Fruit fly (Drosophila melanogaster) whole organism, embryonic: ENCODE results near the gene Atu.
A peak's percentile ranks its signal among the peaks of the same experiment; 100 is the strongest.

Source experiments
- CG10147 ChIP-seq: fragments of 200-800 bp; sonication (Bioruptor generic); optimal IDR thresholded peaks from 2 replicates; lab custom pipeline; 2019; ENCODE audit warnings: missing biosample characterization, mild to moderate bottlenecking, missing genetic modification characterization, moderate library complexity
- CG10274 ChIP-seq: fragments of 200-800 bp; sonication (Bioruptor generic); optimal IDR thresholded peaks from 3 replicates; lab custom pipeline; 2017; ENCODE audit warnings: missing biosample characterization, mild to moderate bottlenecking, missing genetic modification characterization
- CG10654 ChIP-seq: fragments of 200-800 bp; sonication (Bioruptor generic); optimal IDR thresholded peaks from 2 replicates; lab custom pipeline; 2016; ENCODE audit warnings: missing biosample characterization, missing genetic modification characterization
- CG10959 ChIP-seq: fragments of 200-800 bp; sonication (Bioruptor generic); IDR thresholded peaks from 2 replicates; pipeline ENCODE4 v1.3.6; 2022; ENCODE audit warnings: missing biosample characterization, missing genetic modification characterization
- CG12155 ChIP-seq: fragments of 200-800 bp; sonication (Bioruptor generic); optimal IDR thresholded peaks from 3 replicates; lab custom pipeline; 2016; ENCODE audit warnings: missing biosample characterization, missing genetic modification characterization
- CG12299 ChIP-seq: fragments of 200-800 bp; sonication (Bioruptor generic); optimal IDR thresholded peaks from 2 replicates; lab custom pipeline; 2018; ENCODE audit warnings: missing biosample characterization, mild to moderate bottlenecking, missing genetic modification characterization
- CG17359 ChIP-seq: fragments of 200-800 bp; sonication (Bioruptor generic); optimal IDR thresholded peaks from 3 replicates; lab custom pipeline; 2018; ENCODE audit warnings: missing biosample characterization, mild to moderate bottlenecking, missing genetic modification characterization, moderate library complexity
- CG2678 ChIP-seq: fragments of 200-800 bp; sonication (Bioruptor generic); optimal IDR thresholded peaks from 3 replicates; lab custom pipeline; 2019; ENCODE audit warnings: missing biosample characterization, mild to moderate bottlenecking, missing genetic modification characterization, moderate library complexity
- CG2712 ChIP-seq: fragments of 200-800 bp; optimal IDR thresholded peaks from 3 replicates; lab custom pipeline; 2019; ENCODE audit warnings: missing biosample characterization, mild to moderate bottlenecking, missing genetic modification characterization, moderate library complexity
- CG2875 ChIP-seq: fragments of 200-800 bp; sonication (Bioruptor generic); optimal IDR thresholded peaks from 2 replicates; lab custom pipeline; 2017; ENCODE audit warnings: missing biosample characterization, mild to moderate bottlenecking, missing genetic modification characterization, missing genetic modification reagents
- CG3163 ChIP-seq: fragments of 200-800 bp; sonication (Bioruptor generic); optimal IDR thresholded peaks from 3 replicates; lab custom pipeline; 2016; ENCODE audit warnings: missing biosample characterization, missing genetic modification characterization
- CG3726 ChIP-seq: fragments of 200-800 bp; sonication (Bioruptor generic); IDR thresholded peaks from 3 replicates; pipeline ENCODE4, ENCODE4 v1.3.6; 2022; ENCODE audit warnings: missing biosample characterization, missing genetic modification characterization
- CG3995 ChIP-seq: fragments of 200-800 bp; sonication (Bioruptor generic); optimal IDR thresholded peaks from 3 replicates; lab custom pipeline; 2016; ENCODE audit warnings: missing biosample characterization, missing genetic modification characterization
- CG6689 ChIP-seq: fragments of 200-800 bp; sonication (Bioruptor generic); IDR thresholded peaks from 2 replicates; pipeline ENCODE4 v1.3.6; 2022; ENCODE audit warnings: missing biosample characterization, missing genetic modification characterization
- CG7786 ChIP-seq: fragments of 200-800 bp; sonication (Bioruptor generic); optimal IDR thresholded peaks from 2 replicates; lab custom pipeline; 2016; ENCODE audit warnings: missing biosample characterization, missing genetic modification characterization
- CG8290 ChIP-seq, 3 experiments: fragments of 200-800 bp; sonication (Bioruptor generic); optimal IDR thresholded peaks; 2 replicates each; lab custom pipeline; 2016 to 2019; ENCODE audit warnings: missing biosample characterization in 3 of 3, missing genetic modification characterization in 3 of 3, mild to moderate bottlenecking in 2 of 3, moderate library complexity in 1 of 3
- CG8478 ChIP-seq: fragments of >200 bp; optimal IDR thresholded peaks from 2 replicates; lab custom pipeline; 2018
- CG8765 ChIP-seq: fragments of 200-800 bp; sonication (Bioruptor generic); IDR thresholded peaks from 2 replicates; pipeline ENCODE4 v1.3.6; 2022; ENCODE audit warnings: missing biosample characterization, missing genetic modification characterization
- CG9437 ChIP-seq: fragments of 200-800 bp; sonication (Bioruptor generic); optimal IDR thresholded peaks from 2 replicates; lab custom pipeline; 2018; ENCODE audit warnings: missing biosample characterization, mild to moderate bottlenecking, missing genetic modification characterization
- Doc3 ChIP-seq: fragments of 200-800 bp; sonication (Bioruptor generic); IDR thresholded peaks from 3 replicates; pipeline ENCODE4 v1.3.6; 2022; ENCODE audit warnings: missing biosample characterization, missing genetic modification characterization; ENCODE audit not compliant: partially characterized antibody
- Hey ChIP-seq: fragments of 200-800 bp; sonication (Bioruptor generic); optimal IDR thresholded peaks from 3 replicates; lab custom pipeline; 2018; ENCODE audit warnings: missing biosample characterization, mild to moderate bottlenecking, missing genetic modification characterization
- Hmr ChIP-seq: fragments of 200-800 bp; sonication (Bioruptor generic); optimal IDR thresholded peaks from 3 replicates; lab custom pipeline; 2017; ENCODE audit warnings: mild to moderate bottlenecking, missing biosample characterization, missing genetic modification reagents, missing genetic modification characterization
- Hsf ChIP-seq: fragments of 200-800 bp; sonication (Bioruptor generic); optimal IDR thresholded peaks from 3 replicates; lab custom pipeline; 2016; ENCODE audit warnings: missing biosample characterization, missing genetic modification characterization
- Mes4 ChIP-seq: fragments of 200-800 bp; sonication (Bioruptor generic); optimal IDR thresholded peaks from 2 replicates; lab custom pipeline; 2016; ENCODE audit warnings: missing biosample characterization, missing genetic modification characterization
- Nf-YB ChIP-seq: fragments of 200-800 bp; sonication (Bioruptor generic); optimal IDR thresholded peaks from 3 replicates; lab custom pipeline; 2019; ENCODE audit warnings: missing biosample characterization, mild to moderate bottlenecking, missing genetic modification characterization, moderate library complexity
- Sox102F ChIP-seq: fragments of 200-800 bp; sonication (Bioruptor generic); optimal IDR thresholded peaks from 2 replicates; lab custom pipeline; 2018; ENCODE audit warnings: missing biosample characterization, mild to moderate bottlenecking, missing genetic modification characterization, moderate library complexity
- Usf ChIP-seq: fragments of 200-800 bp; sonication (Bioruptor generic); optimal IDR thresholded peaks from 2 replicates; lab custom pipeline; 2017; ENCODE audit warnings: missing genotype, missing biosample characterization, missing genetic modification characterization
- Vsx1 ChIP-seq: fragments of 200-800 bp; sonication (Bioruptor generic); optimal IDR thresholded peaks from 2 replicates; lab custom pipeline; 2017; ENCODE audit warnings: missing biosample characterization, mild to moderate bottlenecking, missing genetic modification characterization, missing genetic modification reagents
- Xbp1 ChIP-seq: fragments of 200-800 bp; sonication (Bioruptor generic); optimal IDR thresholded peaks from 3 replicates; lab custom pipeline; 2016; ENCODE audit warnings: missing biosample characterization, mild to moderate bottlenecking, missing genetic modification characterization
- YL-1 ChIP-seq: fragments of 200-800 bp; sonication (Bioruptor generic); optimal IDR thresholded peaks from 3 replicates; lab custom pipeline; 2017; ENCODE audit warnings: missing biosample characterization, mild to moderate bottlenecking, missing genetic modification characterization
- ab ChIP-seq: fragments of 200-800 bp; sonication (Bioruptor generic); optimal IDR thresholded peaks from 2 replicates; lab custom pipeline; 2016; ENCODE audit warnings: missing biosample characterization, missing genetic modification characterization
- al ChIP-seq: fragments of 200-800 bp; sonication (Bioruptor generic); IDR thresholded peaks from 2 replicates; pipeline ENCODE4 v1.3.6; 2022; ENCODE audit warnings: missing biosample characterization, missing genetic modification characterization
- bigmax ChIP-seq: fragments of 200-800 bp; sonication (Bioruptor generic); optimal IDR thresholded peaks from 2 replicates; lab custom pipeline; 2018; ENCODE audit warnings: missing biosample characterization, mild to moderate bottlenecking, missing genetic modification characterization
- da ChIP-seq: fragments of 200-800 bp; sonication (Bioruptor generic); optimal IDR thresholded peaks from 2 replicates; lab custom pipeline; 2016; ENCODE audit warnings: missing biosample characterization, missing genetic modification characterization
- dm ChIP-seq: fragments of 200-800 bp; sonication (Bioruptor generic); optimal IDR thresholded peaks from 3 replicates; lab custom pipeline; 2016; ENCODE audit warnings: missing biosample characterization, missing genetic modification characterization
- en ChIP-seq: fragments of 200-800 bp; sonication (Bioruptor generic); optimal IDR thresholded peaks from 2 replicates; lab custom pipeline; 2016; ENCODE audit warnings: missing biosample characterization, missing genetic modification characterization
- gce ChIP-seq: fragments of 200-800 bp; sonication (Bioruptor generic); IDR thresholded peaks from 3 replicates; pipeline ENCODE4 v1.3.6; 2022; ENCODE audit warnings: missing biosample characterization, missing genetic modification characterization
- gfzf ChIP-seq: fragments of 200-800 bp; sonication (Bioruptor generic); optimal IDR thresholded peaks from 2 replicates; lab custom pipeline; 2016; ENCODE audit warnings: missing biosample characterization, mild to moderate bottlenecking, missing genetic modification characterization, moderate library complexity
- hth ChIP-seq: fragments of >200 bp; optimal IDR thresholded peaks from 2 replicates; lab custom pipeline; 2017; ENCODE audit warnings: inconsistent platforms
- jing ChIP-seq: fragments of 200-800 bp; sonication (Bioruptor generic); optimal IDR thresholded peaks from 2 replicates; lab custom pipeline; 2018; ENCODE audit warnings: missing biosample characterization, mild to moderate bottlenecking, missing genetic modification characterization
- lbe ChIP-seq: fragments of 200-800 bp; sonication (Bioruptor generic); optimal IDR thresholded peaks from 2 replicates; lab custom pipeline; 2016; ENCODE audit warnings: missing biosample characterization, mild to moderate bottlenecking, missing genetic modification characterization
- p53 ChIP-seq: fragments of 200-800 bp; sonication (Bioruptor generic); optimal IDR thresholded peaks from 2 replicates; lab custom pipeline; 2016; ENCODE audit warnings: missing biosample characterization, missing genetic modification characterization
- prd ChIP-seq, 3 experiments: fragments of >200 bp in 2 of 3; fragments of 200-800 bp in 1 of 3; sonication (Bioruptor generic) in 1 of 3; optimal IDR thresholded peaks in 2 of 3; IDR thresholded peaks in 1 of 3; 2 replicates in 2 of 3; 3 replicates in 1 of 3; pipeline versions ENCODE4 v1.3.6 to Lab custom; 2017 to 2022; ENCODE audit warnings: missing biosample characterization in 1 of 3, missing genetic modification characterization in 1 of 3
- pzg ChIP-seq: fragments of 200-800 bp; sonication (Bioruptor generic); optimal IDR thresholded peaks from 3 replicates; lab custom pipeline; 2018; ENCODE audit warnings: missing biosample characterization, mild to moderate bottlenecking, missing genetic modification characterization, moderate library complexity
- sens-2 ChIP-seq: fragments of 200-800 bp; sonication (Bioruptor generic); IDR thresholded peaks from 2 replicates; pipeline ENCODE4 v1.3.6; 2022; ENCODE audit warnings: missing biosample characterization, missing genetic modification characterization
- twi ChIP-seq: fragments of 200-800 bp; optimal IDR thresholded peaks from 2 replicates; lab custom pipeline; 2019; ENCODE audit warnings: missing biosample characterization, mild to moderate bottlenecking, missing genetic modification characterization, moderate library complexity
- usp ChIP-seq: fragments of >200 bp; optimal IDR thresholded peaks from 2 replicates; lab custom pipeline; 2017; ENCODE audit warnings: missing biosample characterization, missing genetic modification characterization
- vnd ChIP-seq: fragments of 200-800 bp; sonication (Bioruptor generic); IDR thresholded peaks from 3 replicates; pipeline ENCODE4 v1.3.6; 2022; ENCODE audit warnings: missing biosample characterization, missing genetic modification characterization; ENCODE audit not compliant: partially characterized antibody
- z ChIP-seq: fragments of 200-800 bp; sonication (Bioruptor generic); IDR thresholded peaks from 3 replicates; pipeline ENCODE4 v1.3.6; 2022; ENCODE audit warnings: missing biosample characterization, missing genetic modification characterization
- zfh1 ChIP-seq: fragments of 200-800 bp; sonication (Bioruptor generic); IDR thresholded peaks from 3 replicates; pipeline ENCODE4 v1.3.6; 2022; ENCODE audit warnings: missing biosample characterization, missing genetic modification characterization

Atu gene

dm6 chr3R:5660198-5660893, 47.2 kb downstream of the Atu start, which contains the start of gene Wdr33 (continued):
- TF ChIP-seq Usf (GFP tag; lab: Kevin White, UChicago) (peak; percentile 21), prd (optimal IDR thresholded peaks at IDR 0.05; lab: Kevin White, UChicago) (no peak), prd (GFP tag; IDR thresholded peaks at IDR 0.05; lab: Robert Waterston, UW) (no peak; the same call in 2 of the 3 replicates), YL-1 (GFP tag; lab: Kevin White, UChicago) (peak; percentile 14), Sox102F (GFP tag; lab: Kevin White, UChicago) (no peak), CG2678 (peak; percentile 60), CG9437 (GFP tag; lab: Kevin White, UChicago) (peak; percentile 45), Mes4 (no peak), CG7786 (GFP tag; lab: Kevin White, UChicago) (no peak), CG10959 (GFP tag; lab: Robert Waterston, UW) (no peak), sens-2 (no peak), Nf-YB (GFP tag; lab: Kevin White, UChicago) (no peak), usp (GFP tag; lab: Kevin White, UChicago) (no peak), Doc3 (GFP tag; lab: Robert Waterston, UW) (peak; percentile 89), vnd (GFP tag; lab: Robert Waterston, UW) (peak; percentile 88), CG10147 (no peak), CG8290 (GFP tag; optimal IDR thresholded peaks at IDR 0.05; lab: Kevin White, UChicago) (no peak), CG8290 (tag; optimal IDR thresholded peaks at IDR 0.05; lab: Kevin White, UChicago) (no peak), CG10274 (GFP tag; lab: Kevin White, UChicago) (no peak), CG2875 (GFP tag; lab: Kevin White, UChicago) (no peak), en (GFP tag; lab: Kevin White, UChicago) (no peak), CG8765 (GFP tag; lab: Robert Waterston, UW) (no peak), pzg (peak; percentile 33), Hsf (GFP tag; lab: Kevin White, UChicago) (no peak), gce (GFP tag; lab: Robert Waterston, UW) (no peak), hth (lab: Kevin White, UChicago) (no peak), twi (no peak), Xbp1 (GFP tag; lab: Kevin White, UChicago) (peak; percentile 52), CG3995 (GFP tag; lab: Kevin White, UChicago) (peak; percentile 60), lbe (no peak), dm (peak; percentile 6), CG6689 (0 out of 2 replicates have a peak, but pooled peaks have one; percentile 4), zfh1 (GFP tag; lab: Robert Waterston, UW) (no peak), p53 (no peak), Hey (tag; lab: Kevin White, UChicago) (no peak), al (peak; percentile 28; the same call in 1 of the 2 replicates), da (GFP tag; lab: Kevin White, UChicago) (no peak), z (GFP tag; lab: Robert Waterston, UW) (no peak), Vsx1 (GFP tag; lab: Kevin White, UChicago) (no peak), CG3726 (no peak), CG8478 (no peak), CG3163 (GFP tag; lab: Kevin White, UChicago) (no peak), bigmax (GFP tag; lab: Kevin White, UChicago) (no peak), CG10654 (GFP tag; lab: Kevin White, UChicago) (peak; percentile 18), ab (GFP tag; lab: Kevin White, UChicago) (no peak), CG17359 (peak; percentile 16), CG12155 (peak; percentile 83), CG2712 (tag; lab: Kevin White, UChicago) (peak; percentile 19), Hmr (peak; percentile 60), jing (no peak), gfzf (GFP tag; lab: Kevin White, UChicago) (no peak), CG12299 (no peak)
